Worm (Caenorhabditis elegans): ENCODE measurements around the gene sto-5.

DNA sequence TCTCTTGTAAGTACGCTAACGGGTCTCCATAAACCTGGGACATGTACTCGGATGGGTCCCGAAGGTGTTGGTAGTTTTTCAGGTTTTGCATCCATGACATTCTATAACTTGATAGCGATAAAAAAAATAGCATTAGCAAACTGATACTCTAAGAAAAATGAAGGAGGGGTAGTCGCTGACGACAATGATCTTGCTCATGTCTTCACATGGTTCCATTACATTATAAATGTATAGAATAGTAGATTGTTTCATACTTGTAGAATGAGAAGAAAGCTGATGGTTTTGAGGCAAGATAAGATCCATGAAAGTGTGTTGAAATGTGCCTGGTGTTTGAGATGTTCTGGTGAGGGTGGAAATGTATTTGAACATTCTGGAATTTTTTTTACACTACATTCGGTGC lies 18.2 kb downstream of the sto-5 start, which contains the start of gene mec-4:
- TF ChIP-seq fos-1 (tag; optimal IDR thresholded peaks at IDR 0.05): no peak
- TF ChIP-seq ceh-44 (GFP tag; IDR thresholded peaks at IDR 0.05): no peak
- TF ChIP-seq R02D3.7 (tag; optimal IDR thresholded peaks at IDR 0.05): no peak

Data from whole organism, L4 larva.